Fruit fly (Drosophila melanogaster): Measurements from ENCODE around the gene Nrg.

Nrg gene

DNA sequence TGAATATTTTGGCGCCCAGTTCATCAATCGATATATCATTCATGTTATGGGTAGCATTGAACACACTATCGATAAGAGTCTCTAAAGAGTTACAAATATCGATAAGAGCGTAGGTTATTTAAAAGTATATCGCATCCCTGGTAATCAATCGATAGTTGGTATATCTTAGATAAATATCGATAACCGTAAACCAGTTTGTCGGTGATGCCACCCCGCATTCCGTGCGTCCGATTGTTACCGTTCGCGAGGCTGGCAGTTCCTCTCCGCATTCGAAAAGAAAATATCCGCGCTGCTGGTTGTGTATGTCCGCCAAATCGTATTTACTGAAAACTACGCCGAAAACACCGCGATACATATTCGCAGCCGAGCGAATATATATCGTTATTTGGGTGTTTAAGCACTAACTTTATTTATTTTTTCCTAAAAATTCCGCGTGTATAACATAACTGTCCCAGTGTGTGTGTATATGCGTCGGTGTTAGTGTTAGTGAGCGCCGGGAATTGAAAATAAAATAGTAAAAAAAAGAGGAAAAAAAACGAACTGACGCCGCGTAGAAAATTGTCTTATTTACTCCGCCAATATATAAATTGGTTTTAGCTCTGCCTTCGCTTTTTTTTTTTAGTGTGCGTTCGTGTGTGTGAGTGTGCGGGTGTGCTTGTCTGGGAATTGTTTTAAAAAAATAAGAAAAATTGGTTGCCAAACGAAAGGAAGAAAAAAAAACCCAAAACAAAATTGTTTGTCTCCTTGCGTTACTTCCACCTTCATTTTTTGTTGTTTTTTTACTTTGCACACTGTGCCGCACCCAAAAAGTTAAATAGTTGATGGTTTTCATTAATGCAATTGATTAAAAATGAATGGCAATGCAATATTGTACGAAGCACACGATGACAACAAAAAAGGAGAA lies at the start of gene Nrg (continued):
- peak; percentile 26 for TF ChIP-seq Max (GFP tag; optimal IDR thresholded peaks at IDR 0.05)
- no peak for TF ChIP-seq pum (GFP tag; optimal IDR thresholded peaks at IDR 0.05)
- peak; percentile 100 for TF ChIP-seq sna (GFP tag; IDR thresholded peaks at IDR 0.05; ENCODE audit: partially characterized antibody)
- TF ChIP-seq grn (GFP tag; optimal IDR thresholded peaks at IDR 0.05): no peak
- no peak for TF ChIP-seq Dek (tag; optimal IDR thresholded peaks at IDR 0.05)
- TF ChIP-seq Atf3 (GFP tag; optimal IDR thresholded peaks at IDR 0.05): no peak
- TF ChIP-seq bbx (GFP tag; IDR thresholded peaks at IDR 0.05; ENCODE audit: partially characterized antibody): peak; percentile 100
- TF ChIP-seq inv (GFP tag; IDR thresholded peaks at IDR 0.05; ENCODE audit: partially characterized antibody): peak; percentile 98
- peak; percentile 42 for TF ChIP-seq gfzf (GFP tag; optimal IDR thresholded peaks at IDR 0.05)
- TF ChIP-seq CG7372 (GFP tag; IDR thresholded peaks at IDR 0.05): no peak
- TF ChIP-seq peb (GFP tag; IDR thresholded peaks at IDR 0.05): no peak
- peak; percentile 21 for TF ChIP-seq Xbp1 (GFP tag; optimal IDR thresholded peaks at IDR 0.05)
- no peak for TF ChIP-seq p53 (GFP tag; optimal IDR thresholded peaks at IDR 0.05)
- TF ChIP-seq CG2712 (tag; optimal IDR thresholded peaks at IDR 0.05): peak; percentile 48
- no peak for TF ChIP-seq CG17612 (GFP tag; IDR thresholded peaks at IDR 0.05)
- TF ChIP-seq pb (GFP tag; optimal IDR thresholded peaks at IDR 0.05): no peak
- TF ChIP-seq danr (GFP tag; IDR thresholded peaks at IDR 0.05): no peak
- peak; percentile 93 for TF ChIP-seq Ets97D (GFP tag; optimal IDR thresholded peaks at IDR 0.05)
- no peak for TF ChIP-seq Chrac-16 (GFP tag; optimal IDR thresholded peaks at IDR 0.05)
- no peak for TF ChIP-seq cato (GFP tag; optimal IDR thresholded peaks at IDR 0.05; ENCODE audit: borderline replicate concordance)
- no peak for TF ChIP-seq Xrp1 (GFP tag; IDR thresholded peaks at IDR 0.05)
- TF ChIP-seq luna (GFP tag; optimal IDR thresholded peaks at IDR 0.05): peak; percentile 14
- no peak for TF ChIP-seq CG5953 (GFP tag; IDR thresholded peaks at IDR 0.05)
- peak in 1 of 2 experiments; percentile 60 for TF ChIP-seq eve (GFP tag; optimal IDR thresholded peaks at IDR 0.05)
- TF ChIP-seq CG9817 (tag; optimal IDR thresholded peaks at IDR 0.05): no peak
- TF ChIP-seq crc (GFP tag; optimal IDR thresholded peaks at IDR 0.05): no peak
- peak; percentile 64 for TF ChIP-seq cg (GFP tag; optimal IDR thresholded peaks at IDR 0.05)
- TF ChIP-seq CG2129 (GFP tag; IDR thresholded peaks at IDR 0.05; ENCODE audit: partially characterized antibody): peak; percentile 99
- TF ChIP-seq CG13775 (GFP tag; optimal IDR thresholded peaks at IDR 0.05): peak; percentile 35
- TF ChIP-seq CG32532 (GFP tag; IDR thresholded peaks at IDR 0.05): peak; percentile 52; the same call in 1 of the 2 replicates
- peak; percentile 43 for TF ChIP-seq CG18599 (GFP tag; optimal IDR thresholded peaks at IDR 0.05)
- no peak for TF ChIP-seq pan (optimal IDR thresholded peaks at IDR 0.05)
- TF ChIP-seq pan (GFP tag; optimal IDR thresholded peaks at IDR 0.05 in 1 of 2, IDR thresholded peaks at IDR 0.05 in 1 of 2): peak in 1 of 2 experiments; percentile 23
- TF ChIP-seq CG18619 (GFP tag; optimal IDR thresholded peaks at IDR 0.05): peak; percentile 9
- TF ChIP-seq insv (GFP tag; optimal IDR thresholded peaks at IDR 0.05): peak in 1 of 2 experiments; percentile 52
- no peak for TF ChIP-seq vfl (GFP tag; optimal IDR thresholded peaks at IDR 0.05)
- TF ChIP-seq CG7987 (GFP tag; optimal IDR thresholded peaks at IDR 0.05): peak; percentile 57
- TF ChIP-seq gce (GFP tag; IDR thresholded peaks at IDR 0.05): no peak
- TF ChIP-seq CG34224 (GFP tag; IDR thresholded peaks at IDR 0.05; ENCODE audit: partially characterized antibody): peak; percentile 100
- no peak for TF ChIP-seq ham (GFP tag; IDR thresholded peaks at IDR 0.05)
- peak; percentile 97 for TF ChIP-seq Dp (GFP tag; optimal IDR thresholded peaks at IDR 0.05)
- TF ChIP-seq CG17802 (tag; optimal IDR thresholded peaks at IDR 0.05): no peak
- TF ChIP-seq z (GFP tag; IDR thresholded peaks at IDR 0.05): peak; percentile 49; the same call in 1 of the 3 replicates
- peak; percentile 31 for TF ChIP-seq repo (GFP tag; optimal IDR thresholded peaks at IDR 0.05)
- TF ChIP-seq Mes4 (GFP tag; optimal IDR thresholded peaks at IDR 0.05): peak; percentile 3
- peak; percentile 62 for TF ChIP-seq Nf-YC (tag; optimal IDR thresholded peaks at IDR 0.05)
- no peak for TF ChIP-seq sima (GFP tag; optimal IDR thresholded peaks at IDR 0.05)
- TF ChIP-seq crp (GFP tag; optimal IDR thresholded peaks at IDR 0.05): peak in 1 of 2 experiments; percentile 9
- no peak for TF ChIP-seq fd64A (GFP tag; optimal IDR thresholded peaks at IDR 0.05)
